Fruit fly (Drosophila melanogaster) whole organism, embryonic: ENCODE results near the gene CG8034.

Experiments
- CG7271 ChIP-seq: fragments of 200-800 bp; sonication (Bioruptor generic); optimal IDR thresholded peaks from 2 replicates; lab custom pipeline; 2018; ENCODE audit warnings: missing biosample characterization, mild to moderate bottlenecking, missing genetic modification characterization, moderate library complexity
- Lpt ChIP-seq: fragments of >200 bp; optimal IDR thresholded peaks from 2 replicates; lab custom pipeline; 2018; ENCODE audit warnings: missing biosample characterization, missing genetic modification characterization

- TF ChIP-seq Lpt (GFP tag; lab: Kevin White, UChicago): no peak
- TF ChIP-seq CG7271: no peak
These were observed 8.6 kb upstream of the CG8034 start for dm6 chrX:19306531-19306930.
